Worm (Caenorhabditis elegans) whole organism, midembryonic: ENCODE results near the gene K12H4.5.

Experiments used
- T22C8.4 ChIP-seq: fragments of 200-800 bp; sonication (Bioruptor generic); IDR thresholded peaks from 2 replicates; pipeline ENCODE4 v1.3.6; 2022; ENCODE audit warnings: missing genetic modification characterization, missing compliant biosample characterization
- cog-1 ChIP-seq: sonication (generic microtip); optimal IDR thresholded peaks from 2 replicates; lab custom pipeline; 2016; ENCODE audit warnings: missing genetic modification characterization, missing compliant biosample characterization
- klf-2 ChIP-seq: fragments of 200-800 bp; sonication (Bioruptor generic); conservative IDR thresholded peaks from 2 replicates; pipeline ENCODE4 v1.3.6; 2022; ENCODE audit warnings: missing genetic modification reagents, missing genetic modification characterization, missing compliant biosample characterization
- med-1 ChIP-seq: sonication (generic microtip); optimal IDR thresholded peaks from 2 replicates; lab custom pipeline; 2017; ENCODE audit warnings: missing genetic modification characterization, mild to moderate bottlenecking, missing compliant biosample characterization, antibody characterized with exemption, missing genetic modification reagents; ENCODE audit not compliant: insufficient read depth
- ref-1 ChIP-seq: fragments of 200-800 bp; sonication (Bioruptor generic); conservative IDR thresholded peaks from 2 replicates; pipeline ENCODE4 v1.3.6; 2022; ENCODE audit warnings: missing genetic modification reagents, missing genetic modification characterization, missing compliant biosample characterization
- ztf-23 ChIP-seq: fragments of 200-800 bp; sonication (Bioruptor generic); IDR thresholded peaks from 2 replicates; pipeline ENCODE4 v1.3.6; 2022; ENCODE audit warnings: missing genetic modification reagents, missing genetic modification characterization, missing compliant biosample characterization

- TF ChIP-seq klf-2 (GFP tag; lab: Robert Waterston, UW) = no peak
- TF ChIP-seq med-1 (GFP tag; lab: Kevin White, UChicago) = no peak
- no peak for TF ChIP-seq T22C8.4 (GFP tag; lab: Robert Waterston, UW)
- TF ChIP-seq ztf-23 (GFP tag; lab: Robert Waterston, UW) = no peak
- no peak for TF ChIP-seq ref-1 (GFP tag; lab: Robert Waterston, UW)
- no peak for TF ChIP-seq cog-1
These were observed 430 bp downstream of the K12H4.5 start, which contains the start of gene spcs-3 for ce11 chrIII:8044717-8045116.
